ENCODE assay signal across 2 fruit fly cellular contexts in the genomic region with DNA sequence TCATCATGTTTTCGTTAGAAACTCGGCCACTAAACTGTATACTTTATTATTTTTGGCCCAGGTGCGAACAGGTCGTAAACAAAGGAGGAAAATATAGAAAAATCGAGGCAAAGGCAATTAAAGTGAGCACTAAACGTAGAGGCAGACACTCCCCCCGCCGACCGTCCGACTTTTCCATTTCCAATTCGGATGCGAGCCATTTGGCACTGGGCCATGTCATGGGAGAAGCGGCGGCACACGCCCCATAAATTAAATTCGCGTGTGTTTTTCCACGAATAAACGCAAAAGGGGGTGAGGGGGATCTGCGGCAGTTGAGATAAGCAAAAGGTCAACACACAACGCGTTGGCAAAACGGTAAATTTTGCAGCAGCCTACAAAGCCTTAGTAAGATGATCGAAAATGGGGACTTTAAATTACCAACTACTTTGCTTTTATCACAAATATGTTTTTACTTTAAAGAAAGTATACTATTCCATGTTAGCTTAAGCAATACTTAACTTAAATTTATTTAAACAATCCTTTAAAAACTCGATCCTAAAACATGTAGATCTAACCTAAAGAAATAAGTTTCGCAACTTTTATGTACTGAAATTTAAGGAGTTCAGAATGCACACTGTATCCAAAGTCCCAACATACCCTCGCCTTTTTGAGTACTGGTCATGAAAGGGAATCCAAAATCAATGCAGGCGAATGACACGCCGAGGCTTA.
TF ChIP-seq lines count a peak whose summit lies in the region.

No protein-coding gene starts in this region.

TF ChIP-seq in whole organism, embryonic, 481 proteins besides CTCF, POLR2A, EP300 and RAD21 (continued from another document):
- TF ChIP-seq CG12769 (tag; optimal IDR thresholded peaks at IDR 0.05; lab: Kevin White, UChicago) (peak; percentile 55), ftz-f1 (GFP tag; optimal IDR thresholded peaks at IDR 0.05; lab: Kevin White, UChicago) (peak; percentile 9), Taf1 (GFP tag; IDR thresholded peaks at IDR 0.05; lab: Robert Waterston, UW) (no peak), amos (GFP tag; IDR thresholded peaks at IDR 0.05; lab: Robert Waterston, UW; ENCODE audit: partially characterized antibody) (no peak), Atf6 (GFP tag; IDR thresholded peaks at IDR 0.05; lab: Robert Waterston, UW) (no peak), Chrac-16 (GFP tag; optimal IDR thresholded peaks at IDR 0.05; lab: Kevin White, UChicago) (no peak), nau (GFP tag; optimal IDR thresholded peaks at IDR 0.05; lab: Kevin White, UChicago) (peak; percentile 1), crol (GFP tag; IDR thresholded peaks at IDR 0.05; lab: Robert Waterston, UW) (peak; percentile 74)

TF ChIP-seq in whole organism, prepupa, 60 proteins besides CTCF, POLR2A, EP300 and RAD21 (continued from another document):
- TF ChIP-seq CG10631 (GFP tag; optimal IDR thresholded peaks at IDR 0.05; lab: Kevin White, UChicago) (peak; percentile 19), CG1621 (tag; optimal IDR thresholded peaks at IDR 0.05; lab: Kevin White, UChicago) (no peak), Ets21C (GFP tag; optimal IDR thresholded peaks at IDR 0.05; lab: Kevin White, UChicago) (peak; percentile 38), Sox102F (GFP tag; optimal IDR thresholded peaks at IDR 0.05; lab: Kevin White, UChicago) (peak; percentile 34), Smox (GFP tag; optimal IDR thresholded peaks at IDR 0.05; lab: Kevin White, UChicago) (peak; percentile 64), Eip75B (GFP tag; optimal IDR thresholded peaks at IDR 0.05; lab: Kevin White, UChicago) (peak; percentile 54), pdm3 (GFP tag; optimal IDR thresholded peaks at IDR 0.05; lab: Kevin White, UChicago) (peak; percentile 7), CG8119 (GFP tag; IDR thresholded peaks at IDR 0.05; lab: Robert Waterston, UW) (no peak), acj6 (GFP tag; optimal IDR thresholded peaks at IDR 0.05; lab: Kevin White, UChicago) (peak; percentile 50), Hr4 (GFP tag; optimal IDR thresholded peaks at IDR 0.05; lab: Kevin White, UChicago) (peak; percentile 21), OdsH (GFP tag; optimal IDR thresholded peaks at IDR 0.05; lab: Kevin White, UChicago) (peak; percentile 34), CG16779 (tag; optimal IDR thresholded peaks at IDR 0.05; lab: Kevin White, UChicago) (no peak), cyc (GFP tag; optimal IDR thresholded peaks at IDR 0.05; lab: Kevin White, UChicago) (peak; percentile 67), CG6792 (GFP tag; optimal IDR thresholded peaks at IDR 0.05; lab: Kevin White, UChicago) (peak; percentile 59), Eip93F (GFP tag; optimal IDR thresholded peaks at IDR 0.05; lab: Kevin White, UChicago) (no peak), CG6163 (GFP tag; IDR thresholded peaks at IDR 0.05; lab: Robert Waterston, UW) (0 out of 3 replicates have a peak, but pooled peaks have one; percentile 23), CG31627 (GFP tag; optimal IDR thresholded peaks at IDR 0.05; lab: Kevin White, UChicago) (peak; percentile 73), fd85E (GFP tag; optimal IDR thresholded peaks at IDR 0.05; lab: Kevin White, UChicago) (no peak), topi (GFP tag; optimal IDR thresholded peaks at IDR 0.05; lab: Kevin White, UChicago) (peak; percentile 62), CG34406 (GFP tag; optimal IDR thresholded peaks at IDR 0.05; lab: Kevin White, UChicago) (peak; percentile 48), esn (GFP tag; optimal IDR thresholded peaks at IDR 0.05; lab: Kevin White, UChicago) (peak; percentile 40), Sox15 (GFP tag; optimal IDR thresholded peaks at IDR 0.05; lab: Kevin White, UChicago) (peak; percentile 0)
